Worm (Caenorhabditis elegans) whole organism, early embryonic: ENCODE results near the gene sre-13.

Experiments
- B0310.2 ChIP-seq: sonication (generic microtip); optimal IDR thresholded peaks from 2 replicates; lab custom pipeline; 2016; ENCODE audit warnings: mild to moderate bottlenecking, missing genetic modification characterization, missing compliant biosample characterization
- ama-1 ChIP-seq: fragments of 150-350 bp; optimal IDR thresholded peaks from 2 replicates; lab custom pipeline; 2014
- hmg-4 ChIP-seq: fragments of 200-800 bp; sonication (Bioruptor generic); optimal IDR thresholded peaks from 2 replicates; lab custom pipeline; 2018; ENCODE audit warnings: mild to moderate bottlenecking, missing genetic modification characterization, missing compliant biosample characterization
- hnd-1 ChIP-seq: sonication (generic microtip); optimal IDR thresholded peaks from 2 replicates; lab custom pipeline; 2016; ENCODE audit warnings: missing genetic modification characterization, missing compliant biosample characterization
- tbx-37 ChIP-seq: fragments of 200-800 bp; sonication (Bioruptor generic); conservative IDR thresholded peaks from 2 replicates; pipeline ENCODE4 v1.3.6; 2022; ENCODE audit warnings: missing genetic modification reagents, missing genetic modification characterization, missing compliant biosample characterization

DNA sequence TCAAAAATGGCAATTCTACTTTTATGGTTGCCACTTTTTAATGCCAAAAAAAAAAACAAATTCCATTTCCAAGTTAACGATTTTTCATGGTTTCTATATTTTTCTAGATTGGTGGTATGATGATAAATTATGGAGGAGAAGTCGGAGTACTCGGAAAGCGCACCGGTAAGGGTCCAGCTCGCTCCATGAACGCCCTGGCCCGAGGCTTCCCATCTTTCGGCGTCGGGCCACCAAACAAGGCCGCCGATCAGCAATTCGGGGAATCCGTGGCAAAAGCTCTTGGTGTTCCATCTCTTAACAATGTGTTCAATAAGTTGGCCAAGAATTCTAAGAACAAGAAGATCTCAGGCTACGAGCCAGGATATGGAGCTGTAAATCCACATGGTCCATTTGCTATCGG, 2.6 kb downstream of the sre-13 start:
- no peak for TF ChIP-seq ama-1
- no peak for TF ChIP-seq hmg-4 (GFP tag; lab: Kevin White, UChicago)
- TF ChIP-seq tbx-37 (GFP tag; lab: Robert Waterston, UW), result no peak
- TF ChIP-seq hnd-1, result no peak
- TF ChIP-seq B0310.2 (tag; lab: Kevin White, UChicago), result no peak
